Fruit fly (Drosophila melanogaster) whole organism, embryonic: Measurements from ENCODE around the gene CG10510.

ENCODE experiments used
- Aef1 ChIP-seq: fragments of 200-800 bp; sonication (Bioruptor generic); IDR thresholded peaks from 3 replicates; pipeline ENCODE4 v1.3.6; 2022; ENCODE audit warnings: missing biosample characterization, missing genetic modification characterization
- Antp ChIP-seq: fragments of 200-800 bp; sonication (Bioruptor generic); optimal IDR thresholded peaks from 3 replicates; lab custom pipeline; 2016; ENCODE audit warnings: missing biosample characterization, missing genetic modification characterization
- B-H2 ChIP-seq: fragments of 200-800 bp; sonication (Bioruptor generic); optimal IDR thresholded peaks from 2 replicates; lab custom pipeline; 2018; ENCODE audit warnings: missing biosample characterization, mild to moderate bottlenecking, missing genetic modification characterization
- CG12299 ChIP-seq: fragments of 200-800 bp; sonication (Bioruptor generic); optimal IDR thresholded peaks from 2 replicates; lab custom pipeline; 2018; ENCODE audit warnings: missing biosample characterization, mild to moderate bottlenecking, missing genetic modification characterization
- CG12391 ChIP-seq: fragments of 200-800 bp; sonication (Bioruptor generic); optimal IDR thresholded peaks from 3 replicates; lab custom pipeline; 2018; ENCODE audit warnings: missing biosample characterization, mild to moderate bottlenecking, missing genetic modification characterization, moderate library complexity
- CG15514 ChIP-seq: fragments of 200-800 bp; sonication (Bioruptor generic); optimal IDR thresholded peaks from 3 replicates; lab custom pipeline; 2017; ENCODE audit warnings: missing biosample characterization, missing genetic modification characterization, mild to moderate bottlenecking, moderate library complexity, missing genetic modification reagents
- CG1603 ChIP-seq: fragments of 200-800 bp; sonication (Bioruptor generic); optimal IDR thresholded peaks from 2 replicates; lab custom pipeline; 2019; ENCODE audit warnings: missing biosample characterization, mild to moderate bottlenecking, missing genetic modification characterization, moderate library complexity
- CG17361 ChIP-seq: fragments of 200-800 bp; sonication (Bioruptor generic); IDR thresholded peaks from 3 replicates; pipeline ENCODE4 v1.3.6; 2022; ENCODE audit warnings: missing biosample characterization, missing genetic modification characterization
- CG2202 ChIP-seq: fragments of 200-800 bp; sonication (Bioruptor generic); optimal IDR thresholded peaks from 2 replicates; lab custom pipeline; 2018; ENCODE audit warnings: missing biosample characterization, mild to moderate bottlenecking, missing genetic modification characterization
- CG30403 ChIP-seq: fragments of 200-800 bp; sonication (Bioruptor generic); optimal IDR thresholded peaks from 3 replicates; lab custom pipeline; 2016; ENCODE audit warnings: missing biosample characterization, missing genetic modification characterization
- CG33557 ChIP-seq: fragments of 200-800 bp; sonication (Bioruptor generic); optimal IDR thresholded peaks from 2 replicates; lab custom pipeline; 2019; ENCODE audit warnings: missing biosample characterization, mild to moderate bottlenecking, missing genetic modification characterization, moderate library complexity
- CG34224 ChIP-seq: fragments of 200-800 bp; sonication (Bioruptor generic); IDR thresholded peaks from 3 replicates; pipeline ENCODE4 v1.3.6; 2022; ENCODE audit warnings: missing biosample characterization, missing genetic modification characterization; ENCODE audit not compliant: partially characterized antibody
- CG3995 ChIP-seq: fragments of 200-800 bp; sonication (Bioruptor generic); optimal IDR thresholded peaks from 3 replicates; lab custom pipeline; 2016; ENCODE audit warnings: missing biosample characterization, missing genetic modification characterization
- CG6854 ChIP-seq: fragments of 200-800 bp; sonication (Bioruptor generic); optimal IDR thresholded peaks from 3 replicates; lab custom pipeline; 2017; ENCODE audit warnings: missing biosample characterization, mild to moderate bottlenecking, missing genetic modification characterization
- CG8388 ChIP-seq: fragments of 200-800 bp; sonication (Bioruptor generic); optimal IDR thresholded peaks from 2 replicates; lab custom pipeline; 2019; ENCODE audit warnings: missing biosample characterization, mild to moderate bottlenecking, missing genetic modification characterization, moderate library complexity
- CG8765 ChIP-seq: fragments of 200-800 bp; sonication (Bioruptor generic); IDR thresholded peaks from 2 replicates; pipeline ENCODE4 v1.3.6; 2022; ENCODE audit warnings: missing biosample characterization, missing genetic modification characterization
- CG9817 ChIP-seq: fragments of 200-800 bp; sonication (Bioruptor generic); optimal IDR thresholded peaks from 2 replicates; lab custom pipeline; 2018; ENCODE audit warnings: missing biosample characterization, mild to moderate bottlenecking, missing genetic modification characterization, moderate library complexity
- Camta ChIP-seq: fragments of 200-800 bp; sonication (Bioruptor generic); optimal IDR thresholded peaks from 2 replicates; lab custom pipeline; 2016; ENCODE audit warnings: missing biosample characterization, missing genetic modification characterization
- Gsc ChIP-seq: fragments of 200-800 bp; sonication (Bioruptor generic); IDR thresholded peaks from 2 replicates; pipeline ENCODE4 v1.3.6; 2022; ENCODE audit warnings: missing biosample characterization, missing genetic modification characterization
- HLH4C ChIP-seq: fragments of 200-800 bp; sonication (Bioruptor generic); IDR thresholded peaks from 3 replicates; pipeline ENCODE4 v1.3.6; 2022; ENCODE audit warnings: missing biosample characterization, missing genetic modification characterization; ENCODE audit not compliant: partially characterized antibody
- Hey ChIP-seq: fragments of 200-800 bp; sonication (Bioruptor generic); optimal IDR thresholded peaks from 3 replicates; lab custom pipeline; 2018; ENCODE audit warnings: missing biosample characterization, mild to moderate bottlenecking, missing genetic modification characterization
- Hr78 ChIP-seq, 2 experiments: fragments of 200-800 bp in 1 of 2; fragments of >200 bp in 1 of 2; sonication (Bioruptor generic) in 1 of 2; optimal IDR thresholded peaks; 2 replicates each; lab custom pipeline; 2017 to 2019; ENCODE audit warnings: missing biosample characterization in 2 of 2, missing genetic modification characterization in 2 of 2, mild to moderate bottlenecking in 1 of 2, moderate library complexity in 1 of 2
- Hsf ChIP-seq: fragments of 200-800 bp; sonication (Bioruptor generic); optimal IDR thresholded peaks from 3 replicates; lab custom pipeline; 2016; ENCODE audit warnings: missing biosample characterization, missing genetic modification characterization
- Myb ChIP-seq: fragments of 200-800 bp; sonication (Bioruptor generic); optimal IDR thresholded peaks from 2 replicates; lab custom pipeline; 2016; ENCODE audit warnings: missing biosample characterization, missing genetic modification characterization
- Nf-YA ChIP-seq: fragments of 200-800 bp; sonication (Bioruptor generic); IDR thresholded peaks from 2 replicates; pipeline ENCODE4 v1.3.6; 2022; ENCODE audit warnings: missing biosample characterization, missing genetic modification characterization
- Sox100B ChIP-seq: fragments of 200-800 bp; sonication (Bioruptor generic); optimal IDR thresholded peaks from 3 replicates; lab custom pipeline; 2018; ENCODE audit warnings: missing biosample characterization, mild to moderate bottlenecking, missing genetic modification characterization
- Ssrp ChIP-seq: fragments of 200-800 bp; sonication (Bioruptor generic); optimal IDR thresholded peaks from 2 replicates; lab custom pipeline; 2018; ENCODE audit warnings: missing biosample characterization, mild to moderate bottlenecking, missing genetic modification characterization, moderate library complexity
- Stat92E ChIP-seq, 3 experiments: fragments of >200 bp in 2 of 3; fragments of 200-800 bp in 1 of 3; sonication (Bioruptor generic) in 1 of 3; optimal IDR thresholded peaks; 2 replicates each; lab custom pipeline; 2017 to 2019; ENCODE audit warnings: missing biosample characterization in 3 of 3, missing genetic modification characterization in 3 of 3, mild to moderate bottlenecking in 1 of 3, moderate library complexity in 1 of 3
- al ChIP-seq: fragments of 200-800 bp; sonication (Bioruptor generic); IDR thresholded peaks from 2 replicates; pipeline ENCODE4 v1.3.6; 2022; ENCODE audit warnings: missing biosample characterization, missing genetic modification characterization
- amos ChIP-seq: fragments of 200-800 bp; sonication (Bioruptor generic); IDR thresholded peaks from 2 replicates; pipeline ENCODE4 v1.3.6; 2022; ENCODE audit warnings: missing biosample characterization, missing genetic modification characterization; ENCODE audit not compliant: partially characterized antibody
- ash1 ChIP-seq: fragments of 200-800 bp; sonication (Bioruptor generic); optimal IDR thresholded peaks from 2 replicates; lab custom pipeline; 2018; ENCODE audit warnings: missing biosample characterization, mild to moderate bottlenecking, missing genetic modification characterization
- bowl ChIP-seq: fragments of 200-800 bp; sonication (Bioruptor generic); IDR thresholded peaks from 2 replicates; pipeline ENCODE4 v1.3.6; 2022; ENCODE audit warnings: missing biosample characterization, missing genetic modification characterization
- crol ChIP-seq: fragments of 200-800 bp; sonication (Bioruptor generic); IDR thresholded peaks from 2 replicates; pipeline ENCODE4 v1.3.6; 2022; ENCODE audit warnings: missing biosample characterization, missing genetic modification characterization
- dysf ChIP-seq: fragments of 200-800 bp; sonication (Bioruptor generic); IDR thresholded peaks from 3 replicates; pipeline ENCODE4 v1.3.6; 2022; ENCODE audit warnings: missing biosample characterization, missing genetic modification characterization
- gem ChIP-seq: fragments of 200-800 bp; sonication (Bioruptor generic); optimal IDR thresholded peaks from 2 replicates; lab custom pipeline; 2019; ENCODE audit warnings: missing biosample characterization, mild to moderate bottlenecking, missing genetic modification characterization, moderate library complexity
- hkb ChIP-seq, 2 experiments: fragments of 200-800 bp in 1 of 2; fragments of >200 bp in 1 of 2; sonication (Bioruptor generic) in 1 of 2; IDR thresholded peaks in 1 of 2; optimal IDR thresholded peaks in 1 of 2; 2 replicates each; pipeline versions ENCODE4 v1.3.6 to Lab custom; 2017 to 2022; ENCODE audit warnings: missing biosample characterization in 1 of 2, missing genetic modification characterization in 1 of 2
- kni ChIP-seq: fragments of 200-800 bp; sonication (Bioruptor generic); optimal IDR thresholded peaks from 3 replicates; lab custom pipeline; 2017; ENCODE audit warnings: mild to moderate bottlenecking, missing biosample characterization, missing genetic modification reagents, missing genetic modification characterization
- nau ChIP-seq: fragments of 200-800 bp; sonication (Bioruptor generic); optimal IDR thresholded peaks from 3 replicates; lab custom pipeline; 2017; ENCODE audit warnings: missing biosample characterization, mild to moderate bottlenecking, missing genetic modification characterization, missing genetic modification reagents
- phol ChIP-seq: fragments of 200-800 bp; sonication (Bioruptor generic); optimal IDR thresholded peaks from 3 replicates; lab custom pipeline; 2018; ENCODE audit warnings: missing biosample characterization, mild to moderate bottlenecking, missing genetic modification characterization, moderate library complexity
- pita ChIP-seq: fragments of 200-800 bp; sonication (Bioruptor generic); optimal IDR thresholded peaks from 2 replicates; lab custom pipeline; 2017; ENCODE audit warnings: missing biosample characterization, mild to moderate bottlenecking, missing genetic modification characterization
- prd ChIP-seq, 3 experiments: fragments of >200 bp in 2 of 3; fragments of 200-800 bp in 1 of 3; sonication (Bioruptor generic) in 1 of 3; optimal IDR thresholded peaks in 2 of 3; IDR thresholded peaks in 1 of 3; 2 replicates in 2 of 3; 3 replicates in 1 of 3; pipeline versions ENCODE4 v1.3.6 to Lab custom; 2017 to 2022; ENCODE audit warnings: missing biosample characterization in 1 of 3, missing genetic modification characterization in 1 of 3
- pum ChIP-seq: fragments of 200-800 bp; sonication (Bioruptor generic); optimal IDR thresholded peaks from 2 replicates; lab custom pipeline; 2016; ENCODE audit warnings: missing biosample characterization, missing genetic modification characterization
- pzg ChIP-seq: fragments of 200-800 bp; sonication (Bioruptor generic); optimal IDR thresholded peaks from 3 replicates; lab custom pipeline; 2018; ENCODE audit warnings: missing biosample characterization, mild to moderate bottlenecking, missing genetic modification characterization, moderate library complexity
- ranshi ChIP-seq: fragments of 200-800 bp; sonication (Bioruptor generic); IDR thresholded peaks from 2 replicates; pipeline ENCODE4 v1.3.6; 2022; ENCODE audit warnings: missing biosample characterization, missing genetic modification characterization
- sna ChIP-seq: fragments of 200-800 bp; sonication (Bioruptor generic); IDR thresholded peaks from 2 replicates; pipeline ENCODE4 v1.3.6; 2022; ENCODE audit warnings: missing biosample characterization, missing genetic modification characterization; ENCODE audit not compliant: partially characterized antibody
- ssp ChIP-seq: fragments of 200-800 bp; sonication (Bioruptor generic); IDR thresholded peaks from 2 replicates; pipeline ENCODE4 v1.3.6; 2022; ENCODE audit warnings: missing biosample characterization, missing genetic modification characterization
- stc ChIP-seq: fragments of 200-800 bp; sonication (Bioruptor generic); IDR thresholded peaks from 2 replicates; pipeline ENCODE4 v1.3.6; 2022; ENCODE audit warnings: missing biosample characterization, missing genetic modification characterization
- tap ChIP-seq: fragments of 200-800 bp; optimal IDR thresholded peaks from 3 replicates; lab custom pipeline; 2019; ENCODE audit warnings: missing biosample characterization, mild to moderate bottlenecking, missing genetic modification characterization, moderate library complexity
- tgo ChIP-seq: fragments of 200-800 bp; sonication (Bioruptor generic); IDR thresholded peaks from 3 replicates; pipeline ENCODE4 v1.3.6; 2022; ENCODE audit warnings: missing biosample characterization, missing genetic modification characterization

Gene CG10510

DNA sequence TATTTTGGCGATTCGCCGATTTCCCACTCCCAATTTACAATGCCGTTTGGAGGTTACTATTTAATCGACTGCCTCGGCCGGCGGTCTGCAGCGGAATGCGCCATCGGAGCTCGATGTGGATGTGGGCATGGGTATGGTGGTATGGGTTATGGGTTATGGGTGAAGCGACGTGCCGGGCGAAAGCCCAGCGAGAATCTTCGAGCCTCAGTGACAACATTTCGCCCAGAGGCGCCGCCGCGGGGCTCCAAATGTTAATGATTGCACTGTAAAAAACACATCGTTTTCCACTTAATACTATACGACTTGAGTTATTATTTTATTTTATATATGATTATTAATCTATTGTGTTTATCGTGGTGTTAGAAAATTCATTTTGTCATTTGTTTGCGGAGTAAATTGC is 9.3 kb downstream of the CG10510 start (continued):
- TF ChIP-seq ssp = no peak
- no peak for TF ChIP-seq pita (GFP tag; lab: Kevin White, UChicago)
- 0 out of 2 replicates have a peak, but pooled peaks have one; percentile 8 for TF ChIP-seq Nf-YA (GFP tag; lab: Robert Waterston, UW)
- no peak for TF ChIP-seq CG8388 (GFP tag; lab: Kevin White, UChicago)
- TF ChIP-seq amos (GFP tag; lab: Robert Waterston, UW) = no peak
- TF ChIP-seq CG12391 (tag; lab: Kevin White, UChicago) = no peak
- TF ChIP-seq Aef1 (GFP tag; lab: Robert Waterston, UW) = no peak
- no peak for TF ChIP-seq bowl (GFP tag; lab: Robert Waterston, UW)
- peak; percentile 8 for TF ChIP-seq Sox100B (GFP tag; lab: Kevin White, UChicago)
- TF ChIP-seq crol (GFP tag; lab: Robert Waterston, UW) = 0 out of 2 replicates have a peak, but pooled peaks have one; percentile 33
- TF ChIP-seq nau = no peak
- no peak for TF ChIP-seq kni (GFP tag; lab: Kevin White, UChicago)
- no peak for TF ChIP-seq CG3995 (GFP tag; lab: Kevin White, UChicago)
- TF ChIP-seq Stat92E (GFP tag; optimal IDR thresholded peaks at IDR 0.05; lab: Kevin White, UChicago) = no peak
- TF ChIP-seq gem (tag; lab: Kevin White, UChicago) = peak; percentile 27
- TF ChIP-seq CG6854 (GFP tag; lab: Kevin White, UChicago) = no peak
- no peak for TF ChIP-seq B-H2 (GFP tag; lab: Kevin White, UChicago)
- no peak for TF ChIP-seq ranshi (GFP tag; lab: Robert Waterston, UW)
- TF ChIP-seq CG8765 = no peak
- no peak for TF ChIP-seq Camta (GFP tag; lab: Kevin White, UChicago)
- TF ChIP-seq CG9817 (tag; lab: Kevin White, UChicago) = no peak
- TF ChIP-seq stc (GFP tag; lab: Robert Waterston, UW) = no peak
- no peak for TF ChIP-seq Antp (GFP tag; lab: Kevin White, UChicago)
- TF ChIP-seq HLH4C (GFP tag; lab: Robert Waterston, UW) = no peak
- TF ChIP-seq dysf (GFP tag; lab: Robert Waterston, UW) = 0 out of 3 replicates have a peak, but pooled peaks have one; percentile 18
- TF ChIP-seq Hr78 (GFP tag; optimal IDR thresholded peaks at IDR 0.05; lab: Kevin White, UChicago) = peak in 1 of 2 experiments; percentile 25
- TF ChIP-seq CG1603 (tag; lab: Kevin White, UChicago) = no peak
- TF ChIP-seq CG17361 (GFP tag; lab: Robert Waterston, UW) = 0 out of 3 replicates have a peak, but pooled peaks have one; percentile 39
- TF ChIP-seq Hsf (GFP tag; lab: Kevin White, UChicago) = no peak
- peak; percentile 20 for TF ChIP-seq phol (tag; lab: Kevin White, UChicago)
- no peak for TF ChIP-seq pum (GFP tag; lab: Kevin White, UChicago)

DNA sequence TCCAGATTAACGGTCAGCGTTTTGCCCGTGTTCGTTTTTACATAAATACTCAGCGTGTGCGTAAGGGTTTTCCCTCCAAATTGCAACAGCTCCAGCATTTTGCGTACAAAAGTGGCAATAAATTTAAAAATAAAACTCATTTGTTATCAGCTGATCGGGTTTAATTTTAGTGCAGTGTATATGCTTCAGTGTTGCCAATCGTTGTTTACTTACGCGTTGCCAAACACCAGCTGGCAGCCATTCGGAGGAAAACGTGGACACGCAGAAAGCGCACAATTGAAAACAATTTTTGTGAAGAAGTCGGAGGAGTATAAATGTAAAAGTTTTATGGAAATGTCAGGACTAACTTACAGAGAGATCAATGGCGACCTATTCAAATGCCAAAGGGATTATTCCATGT is 13.3 kb downstream of the CG10510 start, which contains the start of the genes Targ3 and park:
Gene Targ3, plus strand, starts transcription at position 269 of the 400 bp plus-strand sequence.
Gene park, minus strand, starts transcription at position 291 of the 400 bp plus-strand sequence.
- TF ChIP-seq CG2202 (tag; lab: Kevin White, UChicago) (no peak), sna (GFP tag; lab: Robert Waterston, UW) (peak; percentile 30; the same call in 1 of the 2 replicates), CG30403 (GFP tag; lab: Kevin White, UChicago) (peak; percentile 17), tap (tag; lab: Kevin White, UChicago) (no peak), CG34224 (GFP tag; lab: Robert Waterston, UW) (no peak), hkb (optimal IDR thresholded peaks at IDR 0.05; lab: Kevin White, UChicago) (peak; percentile 37), hkb (GFP tag; IDR thresholded peaks at IDR 0.05; lab: Robert Waterston, UW) (no peak), CG15514 (GFP tag; lab: Kevin White, UChicago) (peak; percentile 41), Myb (GFP tag; lab: Kevin White, UChicago) (peak; percentile 49), CG33557 (no peak), Ssrp (tag; lab: Kevin White, UChicago) (no peak), ash1 (GFP tag; lab: Kevin White, UChicago) (no peak), prd (optimal IDR thresholded peaks at IDR 0.05; lab: Kevin White, UChicago) (no peak), prd (GFP tag; IDR thresholded peaks at IDR 0.05; lab: Robert Waterston, UW) (no peak), HLH4C (GFP tag; lab: Robert Waterston, UW) (no peak), pzg (peak; percentile 86), Hey (tag; lab: Kevin White, UChicago) (no peak), Gsc (GFP tag; lab: Robert Waterston, UW) (no peak), tgo (no peak), CG12299 (no peak), al (GFP tag; lab: Robert Waterston, UW) (no peak)
